Worm (Caenorhabditis elegans) whole organism, young adult: ENCODE measurements around the gene F21C10.19.

Experiments used
- B0035.1 ChIP-seq: sonication (generic microtip); optimal IDR thresholded peaks from 2 replicates; lab custom pipeline; 2016; ENCODE audit warnings: missing genetic modification characterization, mild to moderate bottlenecking, missing compliant biosample characterization, missing genotype, missing genetic modification reagents
- F52B5.7 ChIP-seq: sonication (generic microtip); optimal IDR thresholded peaks from 2 replicates; lab custom pipeline; 2016; ENCODE audit warnings: mild to moderate bottlenecking, missing genetic modification characterization, missing compliant biosample characterization
- T26A5.8 ChIP-seq: sonication (generic microtip); optimal IDR thresholded peaks from 2 replicates; lab custom pipeline; 2016; ENCODE audit warnings: missing genetic modification characterization, missing compliant biosample characterization
- Y79H2A.3 ChIP-seq: fragments of 200-800 bp; sonication (Bioruptor generic); conservative IDR thresholded peaks from 2 replicates; pipeline ENCODE4 v1.3.6; 2022; ENCODE audit warnings: missing genetic modification reagents, missing genetic modification characterization, missing compliant biosample characterization
- ama-1 ChIP-seq, 3 experiments: fragments of 150-350 bp in 1 of 3; sonication (generic microtip) in 2 of 3; optimal IDR thresholded peaks; 2 replicates each; lab custom pipeline; 2014 to 2018; ENCODE audit warnings: missing biosample characterization in 2 of 3, missing genetic modification characterization in 2 of 3, missing genetic modification reagents in 2 of 3
- aptf-3 ChIP-seq: fragments of 200-800 bp; sonication (Bioruptor generic); IDR thresholded peaks from 2 replicates; pipeline ENCODE4 v1.3.6; 2022; ENCODE audit warnings: missing genetic modification characterization, missing compliant biosample characterization
- ceh-100 ChIP-seq: fragments of 200-800 bp; sonication (Bioruptor generic); IDR thresholded peaks from 2 replicates; pipeline ENCODE4 v1.3.6; 2022; ENCODE audit warnings: missing genetic modification reagents, missing genetic modification characterization, missing compliant biosample characterization
- dpff-1 ChIP-seq: sonication (generic microtip); optimal IDR thresholded peaks from 2 replicates; lab custom pipeline; 2017; ENCODE audit warnings: mild to moderate bottlenecking, missing genetic modification characterization, missing compliant biosample characterization
- dpl-1 ChIP-seq: fragments of 150-350 bp; optimal IDR thresholded peaks from 2 replicates; lab custom pipeline; 2014; ENCODE audit warnings: missing biosample characterization, missing genetic modification reagents, missing genetic modification characterization
- ztf-25 ChIP-seq: fragments of 200-800 bp; sonication (Bioruptor generic); IDR thresholded peaks from 2 replicates; pipeline ENCODE4 v1.3.6; 2022; ENCODE audit warnings: missing genetic modification reagents, missing genetic modification characterization, missing compliant biosample characterization

DNA sequence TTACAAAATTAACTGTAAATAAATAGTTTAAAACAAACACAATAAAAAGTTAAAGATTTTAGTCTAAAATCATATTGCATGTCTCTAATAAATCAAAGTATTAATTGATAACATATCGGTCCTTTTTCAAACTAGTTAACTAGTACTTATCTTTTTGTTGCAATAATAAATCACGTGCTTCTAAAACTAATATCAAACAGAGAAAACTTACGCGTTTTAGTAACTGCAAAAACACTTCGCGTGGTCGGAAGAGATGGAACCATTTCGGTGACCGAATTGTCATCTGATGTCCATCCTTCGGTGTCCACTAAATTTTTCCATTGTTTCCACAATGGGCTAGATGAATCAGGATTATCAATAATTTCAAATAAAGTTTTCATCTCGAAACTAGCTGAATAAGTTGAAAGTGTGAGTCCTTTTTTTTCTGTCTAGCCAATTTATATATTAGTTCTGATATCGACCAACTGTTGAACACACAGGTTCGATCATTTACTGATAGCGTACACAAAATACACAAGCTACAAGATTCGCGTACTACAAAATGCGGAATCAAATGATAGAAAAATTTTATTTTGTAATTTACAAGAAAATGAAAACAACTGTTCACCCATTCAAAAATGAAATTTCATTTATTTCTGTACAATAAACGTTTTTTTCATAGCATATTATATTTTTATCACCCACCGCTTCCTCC is 32.4 kb upstream of the F21C10.19 start, which contains the start of gene F21C10.9:
- TF ChIP-seq T26A5.8 (tag; lab: Kevin White, UChicago) = no peak
- TF ChIP-seq dpff-1 (tag; lab: Kevin White, UChicago) = no peak
- TF ChIP-seq ama-1 (optimal IDR thresholded peaks at IDR 0.05; lab: Kevin White, UChicago) = no peak
- TF ChIP-seq ama-1 (GFP tag; optimal IDR thresholded peaks at IDR 0.05; lab: Kevin White, UChicago) = no peak
- no peak for TF ChIP-seq B0035.1 (tag; lab: Kevin White, UChicago)
- no peak for TF ChIP-seq ceh-100 (GFP tag; lab: Robert Waterston, UW)
- no peak for TF ChIP-seq F52B5.7 (tag; lab: Kevin White, UChicago)
- TF ChIP-seq aptf-3 (GFP tag; lab: Robert Waterston, UW) = no peak
- TF ChIP-seq dpl-1 (GFP tag; lab: Kevin White, UChicago) = no peak
- no peak for TF ChIP-seq Y79H2A.3 (GFP tag; lab: Robert Waterston, UW)
- no peak for TF ChIP-seq ztf-25 (GFP tag; lab: Robert Waterston, UW)
